Fruit fly (Drosophila melanogaster) whole organism, embryonic: ENCODE data around the gene Ldh.

Experiments
- Aef1 ChIP-seq: fragments of 200-800 bp; sonication (Bioruptor generic); IDR thresholded peaks from 3 replicates; pipeline ENCODE4 v1.3.6; 2022; ENCODE audit warnings: missing biosample characterization, missing genetic modification characterization
- Atf-2 ChIP-seq: fragments of 200-800 bp; sonication (Bioruptor generic); optimal IDR thresholded peaks from 2 replicates; lab custom pipeline; 2016; ENCODE audit warnings: missing biosample characterization, missing genetic modification characterization
- Bgb ChIP-seq: fragments of 200-800 bp; sonication (Bioruptor generic); IDR thresholded peaks from 2 replicates; pipeline ENCODE4 v1.3.6; 2022; ENCODE audit warnings: missing biosample characterization, missing genetic modification characterization; ENCODE audit not compliant: partially characterized antibody
- CG11398 ChIP-seq: fragments of 200-800 bp; sonication (Bioruptor generic); optimal IDR thresholded peaks from 2 replicates; lab custom pipeline; 2016; ENCODE audit warnings: missing biosample characterization, missing genetic modification characterization
- CG11560 ChIP-seq: fragments of 200-800 bp; sonication (Bioruptor generic); IDR thresholded peaks from 3 replicates; pipeline ENCODE4 v1.3.6; 2022; ENCODE audit warnings: missing biosample characterization, missing genetic modification characterization
- CG11696 ChIP-seq: fragments of 200-800 bp; sonication (Bioruptor generic); IDR thresholded peaks from 2 replicates; pipeline ENCODE4 v1.3.6; 2022; ENCODE audit warnings: missing biosample characterization, missing genetic modification characterization
- CG12769 ChIP-seq: fragments of 200-800 bp; sonication (Bioruptor generic); optimal IDR thresholded peaks from 2 replicates; lab custom pipeline; 2019; ENCODE audit warnings: missing biosample characterization, mild to moderate bottlenecking, missing genetic modification characterization, moderate library complexity
- CG13287 ChIP-seq: fragments of 200-800 bp; sonication (Bioruptor generic); IDR thresholded peaks from 2 replicates; pipeline ENCODE4 v1.3.6; 2022; ENCODE audit warnings: missing biosample characterization, missing genetic modification characterization; ENCODE audit not compliant: partially characterized antibody
- CG14014 ChIP-seq: fragments of 200-800 bp; sonication (Bioruptor generic); IDR thresholded peaks from 2 replicates; pipeline ENCODE4 v1.3.6; 2022; ENCODE audit warnings: missing biosample characterization, missing genetic modification characterization
- CG14050 ChIP-seq: fragments of 200-800 bp; sonication (Bioruptor generic); IDR thresholded peaks from 3 replicates; pipeline ENCODE4 v1.3.6; 2022; ENCODE audit warnings: missing biosample characterization, missing genetic modification characterization
- CG16863 ChIP-seq: fragments of 200-800 bp; sonication (Bioruptor generic); optimal IDR thresholded peaks from 3 replicates; lab custom pipeline; 2016; ENCODE audit warnings: missing biosample characterization, missing genetic modification characterization
- CG17361 ChIP-seq: fragments of 200-800 bp; sonication (Bioruptor generic); IDR thresholded peaks from 3 replicates; pipeline ENCODE4 v1.3.6; 2022; ENCODE audit warnings: missing biosample characterization, missing genetic modification characterization
- CG18764 ChIP-seq: fragments of 200-800 bp; sonication (Bioruptor generic); optimal IDR thresholded peaks from 3 replicates; lab custom pipeline; 2016; ENCODE audit warnings: missing biosample characterization, missing genetic modification characterization
- CG3065 ChIP-seq: fragments of 200-800 bp; sonication (Bioruptor generic); optimal IDR thresholded peaks from 2 replicates; lab custom pipeline; 2016; ENCODE audit warnings: missing biosample characterization, missing genetic modification characterization
- CG33213 ChIP-seq: fragments of 200-800 bp; sonication (Bioruptor generic); optimal IDR thresholded peaks from 3 replicates; lab custom pipeline; 2016; ENCODE audit warnings: missing biosample characterization, missing genetic modification characterization
- CG4820 ChIP-seq: fragments of 200-800 bp; sonication (Bioruptor generic); optimal IDR thresholded peaks from 3 replicates; lab custom pipeline; 2016; ENCODE audit warnings: missing biosample characterization, missing genetic modification characterization
- CG6854 ChIP-seq: fragments of 200-800 bp; sonication (Bioruptor generic); optimal IDR thresholded peaks from 3 replicates; lab custom pipeline; 2017; ENCODE audit warnings: missing biosample characterization, mild to moderate bottlenecking, missing genetic modification characterization
- CG7372 ChIP-seq: fragments of 200-800 bp; sonication (Bioruptor generic); IDR thresholded peaks from 2 replicates; pipeline ENCODE4 v1.3.6; 2022; ENCODE audit warnings: missing biosample characterization, missing genetic modification characterization
- CG8924 ChIP-seq: fragments of 200-800 bp; optimal IDR thresholded peaks from 3 replicates; lab custom pipeline; 2019; ENCODE audit warnings: missing biosample characterization, mild to moderate bottlenecking, missing genetic modification characterization, moderate library complexity
- CHES-1-like ChIP-seq: fragments of 200-800 bp; sonication (Bioruptor generic); optimal IDR thresholded peaks from 2 replicates; lab custom pipeline; 2016; ENCODE audit warnings: missing biosample characterization, missing genetic modification characterization
- D19A ChIP-seq: fragments of 200-800 bp; optimal IDR thresholded peaks from 3 replicates; lab custom pipeline; 2019; ENCODE audit warnings: missing biosample characterization, mild to moderate bottlenecking, missing genetic modification characterization, moderate library complexity
- Dip3 ChIP-seq: fragments of 200-800 bp; sonication (Bioruptor generic); optimal IDR thresholded peaks from 3 replicates; lab custom pipeline; 2016; ENCODE audit warnings: missing biosample characterization, missing genetic modification characterization
- Doc3 ChIP-seq: fragments of 200-800 bp; sonication (Bioruptor generic); IDR thresholded peaks from 3 replicates; pipeline ENCODE4 v1.3.6; 2022; ENCODE audit warnings: missing biosample characterization, missing genetic modification characterization; ENCODE audit not compliant: partially characterized antibody
- Ets65A ChIP-seq: fragments of 200-800 bp; sonication (Bioruptor generic); peaks from one replicate; lab custom pipeline; 2016; ENCODE audit warnings: missing biosample characterization, missing genetic modification characterization
- HLH3B ChIP-seq: fragments of 200-800 bp; sonication (Bioruptor generic); IDR thresholded peaks from 2 replicates; pipeline ENCODE4 v1.3.6; 2022; ENCODE audit warnings: missing biosample characterization, missing genetic modification characterization
- HLH4C ChIP-seq: fragments of 200-800 bp; sonication (Bioruptor generic); IDR thresholded peaks from 3 replicates; pipeline ENCODE4 v1.3.6; 2022; ENCODE audit warnings: missing biosample characterization, missing genetic modification characterization; ENCODE audit not compliant: partially characterized antibody
- HLHmδ ChIP-seq: fragments of 200-800 bp; sonication (Bioruptor generic); optimal IDR thresholded peaks from 2 replicates; lab custom pipeline; 2018; ENCODE audit warnings: missing biosample characterization, mild to moderate bottlenecking, missing genetic modification characterization, moderate library complexity
- HmgD ChIP-seq: fragments of 200-800 bp; sonication (Bioruptor generic); optimal IDR thresholded peaks from 3 replicates; lab custom pipeline; 2016; ENCODE audit warnings: missing biosample characterization, missing genetic modification characterization
- MESR4 ChIP-seq: fragments of 200-800 bp; sonication (Bioruptor generic); optimal IDR thresholded peaks from 2 replicates; lab custom pipeline; 2018; ENCODE audit warnings: missing biosample characterization, mild to moderate bottlenecking, missing genetic modification characterization, moderate library complexity
- Mad ChIP-seq: fragments of 200-800 bp; sonication (Bioruptor generic); optimal IDR thresholded peaks from 2 replicates; lab custom pipeline; 2016; ENCODE audit warnings: missing biosample characterization, missing genetic modification characterization
- Mrtf ChIP-seq: fragments of 200-800 bp; sonication (Bioruptor generic); IDR thresholded peaks from 3 replicates; pipeline ENCODE4 v1.3.6; 2022; ENCODE audit warnings: missing biosample characterization, missing genetic modification characterization
- Scr ChIP-seq: fragments of 200-800 bp; sonication (Bioruptor generic); IDR thresholded peaks from 2 replicates; pipeline ENCODE4 v1.3.6; 2022; ENCODE audit warnings: missing biosample characterization, missing genetic modification characterization; ENCODE audit not compliant: partially characterized antibody
- TFAM ChIP-seq: fragments of 200-800 bp; sonication (Bioruptor generic); optimal IDR thresholded peaks from 2 replicates; lab custom pipeline; 2017; ENCODE audit warnings: missing biosample characterization, missing genetic modification characterization, inconsistent platforms
- al ChIP-seq: fragments of 200-800 bp; sonication (Bioruptor generic); IDR thresholded peaks from 2 replicates; pipeline ENCODE4 v1.3.6; 2022; ENCODE audit warnings: missing biosample characterization, missing genetic modification characterization
- az2 ChIP-seq: fragments of 200-800 bp; sonication (Bioruptor generic); optimal IDR thresholded peaks from 3 replicates; lab custom pipeline; 2016; ENCODE audit warnings: missing biosample characterization, missing genetic modification characterization
- bbx ChIP-seq: fragments of 200-800 bp; sonication (Bioruptor generic); IDR thresholded peaks from 2 replicates; pipeline ENCODE4 v1.3.6; 2022; ENCODE audit warnings: missing biosample characterization, missing genetic modification characterization; ENCODE audit not compliant: partially characterized antibody
- btn ChIP-seq: fragments of 200-800 bp; sonication (Bioruptor generic); optimal IDR thresholded peaks from 2 replicates; lab custom pipeline; 2016; ENCODE audit warnings: missing biosample characterization, missing genetic modification characterization
- crol ChIP-seq: fragments of 200-800 bp; sonication (Bioruptor generic); IDR thresholded peaks from 2 replicates; pipeline ENCODE4 v1.3.6; 2022; ENCODE audit warnings: missing biosample characterization, missing genetic modification characterization
- dan ChIP-seq: fragments of 200-800 bp; sonication (Bioruptor generic); IDR thresholded peaks from 2 replicates; pipeline ENCODE4 v1.3.6; 2022; ENCODE audit warnings: missing biosample characterization, missing genetic modification characterization
- disco-r ChIP-seq: fragments of 200-800 bp; sonication (Bioruptor generic); optimal IDR thresholded peaks from 2 replicates; lab custom pipeline; 2016; ENCODE audit warnings: missing biosample characterization, missing genetic modification characterization
- esg ChIP-seq: fragments of 200-800 bp; sonication (Bioruptor generic); conservative IDR thresholded peaks from 2 replicates; pipeline ENCODE4 v1.3.6; 2022; ENCODE audit warnings: missing biosample characterization, missing genetic modification characterization
- gsb-n ChIP-seq: fragments of 200-800 bp; sonication (Bioruptor generic); optimal IDR thresholded peaks from 3 replicates; lab custom pipeline; 2018; ENCODE audit warnings: missing biosample characterization, mild to moderate bottlenecking, missing genetic modification characterization
- jigr1 ChIP-seq: fragments of 200-800 bp; sonication (Bioruptor generic); IDR thresholded peaks from 3 replicates; pipeline ENCODE4 v1.3.6; 2022; ENCODE audit warnings: missing biosample characterization, missing genetic modification characterization
- p53 ChIP-seq: fragments of 200-800 bp; sonication (Bioruptor generic); optimal IDR thresholded peaks from 2 replicates; lab custom pipeline; 2016; ENCODE audit warnings: missing biosample characterization, missing genetic modification characterization
- pan ChIP-seq, 4 experiments: fragments of >200 bp in 3 of 4; fragments of 200-800 bp in 1 of 4; sonication (Bioruptor generic) in 1 of 4; optimal IDR thresholded peaks in 3 of 4; IDR thresholded peaks in 1 of 4; 2 replicates each; pipeline versions ENCODE4 v1.3.6 to Lab custom; 2017 to 2022; ENCODE audit warnings: missing biosample characterization in 2 of 4, missing genetic modification characterization in 2 of 4, mixed read lengths in 1 of 4
- sim ChIP-seq: fragments of 200-800 bp; sonication (Bioruptor generic); IDR thresholded peaks from 2 replicates; pipeline ENCODE4 v1.3.6; 2022; ENCODE audit warnings: missing biosample characterization, missing genetic modification characterization
- sna ChIP-seq: fragments of 200-800 bp; sonication (Bioruptor generic); IDR thresholded peaks from 2 replicates; pipeline ENCODE4 v1.3.6; 2022; ENCODE audit warnings: missing biosample characterization, missing genetic modification characterization; ENCODE audit not compliant: partially characterized antibody
- tap ChIP-seq: fragments of 200-800 bp; optimal IDR thresholded peaks from 3 replicates; lab custom pipeline; 2019; ENCODE audit warnings: missing biosample characterization, mild to moderate bottlenecking, missing genetic modification characterization, moderate library complexity
- toy ChIP-seq: fragments of 200-800 bp; sonication (Bioruptor generic); IDR thresholded peaks from 2 replicates; pipeline ENCODE4 v1.3.6; 2022; ENCODE audit warnings: missing biosample characterization, missing genetic modification characterization
- tx ChIP-seq: fragments of 200-800 bp; sonication (Bioruptor generic); optimal IDR thresholded peaks from 2 replicates; lab custom pipeline; 2016; ENCODE audit warnings: missing biosample characterization, missing genetic modification characterization
- unc-4 ChIP-seq: fragments of 200-800 bp; sonication (Bioruptor generic); IDR thresholded peaks from 2 replicates; pipeline ENCODE4 v1.3.6; 2022; ENCODE audit warnings: missing biosample characterization, missing genetic modification characterization; ENCODE audit not compliant: partially characterized antibody

The Ldh gene

dm6 chr3L:6217212-6217611, 45.3 kb downstream of the Ldh start (continued):
- TF ChIP-seq CG4820 (GFP tag; lab: Kevin White, UChicago) = peak; percentile 72
- TF ChIP-seq CG11560 (tag; lab: Robert Waterston, UW) = no peak
- TF ChIP-seq Doc3 = no peak
- peak; percentile 82 for TF ChIP-seq CG17361
- TF ChIP-seq CG14014 (GFP tag; lab: Robert Waterston, UW) = peak; percentile 51; the same call in 1 of the 2 replicates
- TF ChIP-seq HLH3B = peak; percentile 69
- TF ChIP-seq Scr = no peak
- peak; percentile 53 for TF ChIP-seq CG16863 (GFP tag; lab: Kevin White, UChicago)
- TF ChIP-seq TFAM (GFP tag; lab: Kevin White, UChicago) = no peak
- TF ChIP-seq HLHmδ (GFP tag; lab: Kevin White, UChicago) = no peak
- TF ChIP-seq tx (GFP tag; lab: Kevin White, UChicago) = no peak
- TF ChIP-seq CG12769 = no peak
- no peak for TF ChIP-seq CG11398 (GFP tag; lab: Kevin White, UChicago)
- TF ChIP-seq D19A (tag; lab: Kevin White, UChicago) = peak; percentile 78
- TF ChIP-seq Aef1 = peak; percentile 49; the same call in 1 of the 3 replicates
- no peak for TF ChIP-seq CG6854 (GFP tag; lab: Kevin White, UChicago)
- TF ChIP-seq Ets65A = peak; percentile 51
- TF ChIP-seq CG11696 = no peak
- TF ChIP-seq CG14050 (GFP tag; lab: Robert Waterston, UW) = peak; percentile 37; the same call in 1 of the 3 replicates
- TF ChIP-seq Bgb (GFP tag; lab: Robert Waterston, UW) = no peak
- no peak for TF ChIP-seq al (GFP tag; lab: Robert Waterston, UW)
- no peak for TF ChIP-seq HLH4C (GFP tag; lab: Robert Waterston, UW)
- TF ChIP-seq tap (tag; lab: Kevin White, UChicago) = peak; percentile 78
- TF ChIP-seq az2 = peak; percentile 76
- no peak for TF ChIP-seq Mrtf
- no peak for TF ChIP-seq dan
- TF ChIP-seq sim (GFP tag; lab: Robert Waterston, UW) = peak; percentile 47; the same call in 1 of the 2 replicates
- peak; percentile 84 for TF ChIP-seq gsb-n
- peak; percentile 2 for TF ChIP-seq btn (GFP tag; lab: Kevin White, UChicago)
- no peak for TF ChIP-seq MESR4 (GFP tag; lab: Kevin White, UChicago)
- TF ChIP-seq jigr1 (GFP tag; lab: Robert Waterston, UW) = no peak
- no peak for TF ChIP-seq sna (GFP tag; lab: Robert Waterston, UW)
- no peak for TF ChIP-seq CG33213 (GFP tag; lab: Kevin White, UChicago)
- TF ChIP-seq HmgD (GFP tag; lab: Kevin White, UChicago) = no peak
- TF ChIP-seq Dip3 (GFP tag; lab: Kevin White, UChicago) = no peak
- TF ChIP-seq Atf-2 (GFP tag; lab: Kevin White, UChicago) = peak; percentile 67
- TF ChIP-seq p53 (GFP tag; lab: Kevin White, UChicago) = no peak
- no peak for TF ChIP-seq crol (GFP tag; lab: Robert Waterston, UW)
- TF ChIP-seq CG13287 (GFP tag; lab: Robert Waterston, UW) = no peak
- TF ChIP-seq CG18764 (GFP tag; lab: Kevin White, UChicago) = peak; percentile 44
- no peak for TF ChIP-seq bbx (GFP tag; lab: Robert Waterston, UW)
- no peak for TF ChIP-seq CG3065 (GFP tag; lab: Kevin White, UChicago)
- peak; percentile 34; the same call in 1 of the 2 replicates for TF ChIP-seq CG7372 (GFP tag; lab: Robert Waterston, UW)
- TF ChIP-seq CG8924 (tag; lab: Kevin White, UChicago) = peak; percentile 63
- no peak for TF ChIP-seq unc-4
- no peak for TF ChIP-seq toy (GFP tag; lab: Robert Waterston, UW)
- no peak for TF ChIP-seq disco-r (GFP tag; lab: Kevin White, UChicago)
- TF ChIP-seq esg (GFP tag; lab: Robert Waterston, UW) = peak; percentile 66
- TF ChIP-seq CHES-1-like (GFP tag; lab: Kevin White, UChicago) = no peak
- no peak for TF ChIP-seq pan (optimal IDR thresholded peaks at IDR 0.05; lab: Kevin White, UChicago)
- peak in 1 of 2 experiments; percentile 76 for TF ChIP-seq pan (GFP tag; optimal IDR thresholded peaks at IDR 0.05 in 1 of 2, IDR thresholded peaks at IDR 0.05 in 1 of 2)
- TF ChIP-seq Mad (GFP tag; lab: Kevin White, UChicago) = peak; percentile 14
